Worm (Caenorhabditis elegans): ENCODE measurements around the gene T22C8.1.

T22C8.1 gene

ce11 chrII:8606549-8606948 is 6.0 kb upstream of the T22C8.1 start, which contains the start of gene F28C6.8:
F28C6.8 (plus strand) TSS chrII:8606849.
- no peak for TF ChIP-seq zag-1 (tag; optimal IDR thresholded peaks at IDR 0.05)
- no peak for TF ChIP-seq efl-1 (optimal IDR thresholded peaks at IDR 0.05)
- TF ChIP-seq efl-1 (GFP tag; optimal IDR thresholded peaks at IDR 0.05 in 1 of 2), result no peak
- no peak for TF ChIP-seq aha-1 (tag; optimal IDR thresholded peaks at IDR 0.05)
- TF ChIP-seq unc-86 (tag; optimal IDR thresholded peaks at IDR 0.05), result no peak
- no peak for TF ChIP-seq nhr-90 (tag; optimal IDR thresholded peaks at IDR 0.05; ENCODE audit: poor library complexity)
- no peak for TF ChIP-seq rnt-1 (tag; optimal IDR thresholded peaks at IDR 0.05)
- no peak for TF ChIP-seq nhr-47 (tag; optimal IDR thresholded peaks at IDR 0.05)
- no peak for TF ChIP-seq nhr-11 (tag; optimal IDR thresholded peaks at IDR 0.05)
- TF ChIP-seq ztf-4 (tag; optimal IDR thresholded peaks at IDR 0.05), result no peak
- TF ChIP-seq unc-98 (GFP tag; IDR thresholded peaks at IDR 0.05), result no peak
- no peak for TF ChIP-seq ceh-63 (GFP tag; optimal IDR thresholded peaks at IDR 0.05)
- no peak for TF ChIP-seq lin-35 (GFP tag; optimal IDR thresholded peaks at IDR 0.05)
- TF ChIP-seq nhr-71 (tag; optimal IDR thresholded peaks at IDR 0.05), result no peak
- no peak for TF ChIP-seq F16B12.6 (tag; optimal IDR thresholded peaks at IDR 0.05)

ce11 chrII:8607662-8608061 is 4.9 kb upstream of the T22C8.1 start, which contains the start of gene F28C6.10:
F28C6.10 (plus strand) TSS chrII:8607962.
- no peak for TF ChIP-seq nhr-85 (tag)

ce11 chrII:8610085-8610484 is 2.5 kb upstream of the T22C8.1 start, which contains the start of gene F28C6.9:
F28C6.9 (minus strand) TSS chrII:8610185.
- TF ChIP-seq nhr-28 (tag; optimal IDR thresholded peaks at IDR 0.05) (no peak), swsn-7 (tag; optimal IDR thresholded peaks at IDR 0.05) (no peak), lir-3 (tag; optimal IDR thresholded peaks at IDR 0.05; ENCODE audit: poor library complexity) (no peak), isw-1 (GFP tag; IDR thresholded peaks at IDR 0.05) (no peak), fkh-10 (GFP tag; optimal IDR thresholded peaks at IDR 0.05) (no peak), egl-27 (tag; optimal IDR thresholded peaks at IDR 0.05) (no peak), vab-15 (tag; optimal IDR thresholded peaks at IDR 0.05) (no peak), lin-35 (GFP tag; optimal IDR thresholded peaks at IDR 0.05) (no peak), efl-3 (GFP tag; optimal IDR thresholded peaks at IDR 0.05) (no peak), pax-3 (tag; optimal IDR thresholded peaks at IDR 0.05) (no peak), hlh-4 (tag; optimal IDR thresholded peaks at IDR 0.05) (no peak), lin-13 (GFP tag; optimal IDR thresholded peaks at IDR 0.05) (no peak), ceh-8 (GFP tag; optimal IDR thresholded peaks at IDR 0.05) (no peak)

ce11 chrII:8610585-8610984 is 2.0 kb upstream of the T22C8.1 start:
- TF ChIP-seq snu-23 (GFP tag; optimal IDR thresholded peaks at IDR 0.05) (no peak), hlh-4 (tag; optimal IDR thresholded peaks at IDR 0.05) (peak; percentile 93), nhr-12 (tag; optimal IDR thresholded peaks at IDR 0.05) (no peak), mdl-1 (tag; optimal IDR thresholded peaks at IDR 0.05) (no peak), ets-5 (GFP tag; IDR thresholded peaks at IDR 0.05) (no peak), nhr-71 (tag; optimal IDR thresholded peaks at IDR 0.05) (peak; percentile 15), irx-1 (tag; optimal IDR thresholded peaks at IDR 0.05) (no peak), nhr-11 (tag; optimal IDR thresholded peaks at IDR 0.05) (no peak), nhr-47 (tag; optimal IDR thresholded peaks at IDR 0.05) (peak; percentile 15), zip-4 (GFP tag; optimal IDR thresholded peaks at IDR 0.05) (no peak), mep-1 (tag; optimal IDR thresholded peaks at IDR 0.05) (no peak), unc-30 (tag; optimal IDR thresholded peaks at IDR 0.05) (no peak)

- TF ChIP-seq fkh-8 (tag; optimal IDR thresholded peaks at IDR 0.05) (peak; percentile 23), ceh-8 (GFP tag; optimal IDR thresholded peaks at IDR 0.05) (peak; percentile 75), jun-1 (tag; optimal IDR thresholded peaks at IDR 0.05) (no peak), C16A3.4 (tag; optimal IDR thresholded peaks at IDR 0.05) (no peak), nhr-47 (tag; optimal IDR thresholded peaks at IDR 0.05) (peak; percentile 0), nhr-71 (tag; optimal IDR thresholded peaks at IDR 0.05) (peak; percentile 9), pag-3 (tag; optimal IDR thresholded peaks at IDR 0.05; ENCODE audit: borderline replicate concordance, insufficient read depth) (no peak)
Observed at ce11 chrII:8611330-8611729, 1.2 kb upstream of the T22C8.1 start.
